Fruit fly (Drosophila melanogaster): Measurements from ENCODE around the gene CG13056.

DNA sequence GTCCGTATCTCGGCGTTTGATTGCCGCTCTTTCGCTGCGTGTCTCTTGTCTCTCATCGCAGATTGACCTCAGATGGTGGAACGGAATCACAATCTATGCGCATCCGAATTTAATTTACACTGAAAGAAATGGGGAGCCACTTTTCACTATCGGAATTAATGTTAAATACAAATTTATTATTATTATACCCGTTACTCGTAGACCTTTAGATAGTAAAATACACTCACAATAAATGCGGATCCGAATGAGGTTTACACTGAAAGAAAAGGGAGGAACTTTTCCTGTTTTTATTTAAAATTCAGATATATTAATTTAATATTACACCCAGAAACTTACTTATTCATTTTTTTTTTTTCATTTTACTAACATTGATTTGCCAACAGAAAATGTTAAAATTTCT, 44.0 kb upstream of the CG13056 start:
- TF ChIP-seq insv (optimal IDR thresholded peaks at IDR 0.05) (no peak), Myc (optimal IDR thresholded peaks at IDR 0.05) (no peak), ttk (optimal IDR thresholded peaks at IDR 0.05) (no peak), Sin3A (optimal IDR thresholded peaks at IDR 0.05) (no peak), h (optimal IDR thresholded peaks at IDR 0.05) (no peak)
